Fruit fly (Drosophila melanogaster) ovary, adult (tissue): Measurements from ENCODE around the gene CG43645.

ENCODE experiments used
- CG17801 ChIP-seq: fragments of 200-800 bp; optimal IDR thresholded peaks from 2 replicates; lab custom pipeline; 2019; ENCODE audit warnings: missing biosample characterization, mild to moderate bottlenecking, missing genetic modification characterization, moderate library complexity; ENCODE audit not compliant: partially characterized antibody

The CG43645 gene

dm6 chr2L:17471524-17471923 is 14.0 kb upstream of the CG43645 start, which contains the start of gene Sgt:
Sgt (plus strand) TSS chr2L:17471603.
- TF ChIP-seq CG17801 (GFP tag; lab: Kevin White, UChicago) = no peak

dm6 chr2L:17472582-17473524 is 12.7 kb upstream of the CG43645 start, which contains the start of gene BicD:
BicD (minus strand) TSS chr2L:17473215.
- no peak for TF ChIP-seq CG17801 (GFP tag; lab: Kevin White, UChicago)

- peak; percentile 15 for TF ChIP-seq CG17801 (GFP tag; lab: Kevin White, UChicago)
Measured at dm6 chr2L:17477710-17478109, 7.8 kb upstream of the CG43645 start, which contains the start of gene cass. cass (minus strand) TSS chr2L:17477888.

dm6 chr2L:17480943-17481580 is 4.5 kb upstream of the CG43645 start, which contains the start of the genes fws and Lamtor3:
fws (minus strand) TSS chr2L:17481029.
Lamtor3 (plus strand) TSS chr2L:17481231.
- peak; percentile 96 for TF ChIP-seq CG17801 (GFP tag; lab: Kevin White, UChicago)

- peak; percentile 84 for TF ChIP-seq CG17801 (GFP tag; lab: Kevin White, UChicago)
Measured at dm6 chr2L:17484174-17484573, 1.4 kb upstream of the CG43645 start, which contains the start of the genes GCS2beta and CG5131. GCS2beta (minus strand) TSS chr2L:17484307. CG5131 (plus strand) TSS chr2L:17484501.

- TF ChIP-seq CG17801 (GFP tag; lab: Kevin White, UChicago) = no peak
Measured at dm6 chr2L:17486264-17486663, 707 bp downstream of the CG43645 start, which contains the start of gene CG43220. CG43220 (plus strand) TSS chr2L:17486564.

dm6 chr2L:17492680-17493079 is 7.1 kb downstream of the CG43645 start:
- no peak for TF ChIP-seq CG17801 (GFP tag; lab: Kevin White, UChicago)

dm6 chr2L:17495759-17496158 is 10.2 kb downstream of the CG43645 start:
- no peak for TF ChIP-seq CG17801 (GFP tag; lab: Kevin White, UChicago)

- no peak for TF ChIP-seq CG17801 (GFP tag; lab: Kevin White, UChicago)
Measured at dm6 chr2L:17497108-17497507, 11.6 kb downstream of the CG43645 start, which contains the start of gene qua. qua (minus strand) TSS chr2L:17497208.

- TF ChIP-seq CG17801 (GFP tag; lab: Kevin White, UChicago) = no peak
Measured at dm6 chr2L:17498721-17499120, 13.2 kb downstream of the CG43645 start, which contains the start of gene CG15142. CG15142 (minus strand) TSS chr2L:17498821.

- no peak for TF ChIP-seq CG17801 (GFP tag; lab: Kevin White, UChicago)
Measured at dm6 chr2L:17500946-17501451, 15.4 kb downstream of the CG43645 start, which contains the start of the genes mEFTs and Dhc36C. mEFTs (minus strand) TSS chr2L:17501106. Dhc36C (plus strand) TSS chr2L:17501401.

dm6 chr2L:17514090-17514715 is 28.6 kb downstream of the CG43645 start:
- no peak for TF ChIP-seq CG17801 (GFP tag; lab: Kevin White, UChicago)

- TF ChIP-seq CG17801 (GFP tag; lab: Kevin White, UChicago) = no peak
Measured at dm6 chr2L:17524449-17524848, 38.9 kb downstream of the CG43645 start, which contains the start of gene CG15143. CG15143 (minus strand) TSS chr2L:17524549.

dm6 chr2L:17529022-17529421 is 43.5 kb downstream of the CG43645 start, which contains the start of gene CG15144:
CG15144 (minus strand) TSS chr2L:17529122.
- no peak for TF ChIP-seq CG17801 (GFP tag; lab: Kevin White, UChicago)
